Worm (Caenorhabditis elegans): ENCODE results near the gene nhr-39.

- no peak for TF ChIP-seq flt-1 (GFP tag; IDR thresholded peaks at IDR 0.05)
- no peak for TF ChIP-seq ama-1 (optimal IDR thresholded peaks at IDR 0.05)
- no peak for TF ChIP-seq hmbx-1 (tag; optimal IDR thresholded peaks at IDR 0.05)
- no peak for TF ChIP-seq sea-1 (GFP tag; conservative IDR thresholded peaks at IDR 0.05)
- TF ChIP-seq ceh-13 (GFP tag; optimal IDR thresholded peaks at IDR 0.05): no peak
- no peak for TF ChIP-seq tbx-11 (GFP tag; IDR thresholded peaks at IDR 0.05)
- TF ChIP-seq tra-4 (tag; optimal IDR thresholded peaks at IDR 0.05): no peak
- no peak for TF ChIP-seq hmg-4 (GFP tag; optimal IDR thresholded peaks at IDR 0.05)
Observed at ce11 chrV:9327691-9328090, 24.6 kb downstream of the nhr-39 start.

Measured in whole organism, early embryonic.